Fruit fly (Drosophila melanogaster) whole organism, wandering third instar larva: ENCODE results near the gene CG7655.

Source experiments
- Abd-B ChIP-seq: fragments of >200 bp; optimal IDR thresholded peaks from 2 replicates; lab custom pipeline; 2017; ENCODE audit warnings: missing biosample characterization, missing genetic modification characterization
- CG32264 ChIP-seq: fragments of 200-800 bp; sonication (Bioruptor generic); optimal IDR thresholded peaks from 2 replicates; lab custom pipeline; 2016; ENCODE audit warnings: missing biosample characterization, missing genetic modification characterization
- CG9705 ChIP-seq: fragments of 200-800 bp; sonication (Bioruptor generic); optimal IDR thresholded peaks from 2 replicates; lab custom pipeline; 2018; ENCODE audit warnings: missing biosample characterization, mild to moderate bottlenecking, missing genetic modification characterization
- CrebA ChIP-seq: fragments of 200-800 bp; sonication (Bioruptor generic); optimal IDR thresholded peaks from 2 replicates; lab custom pipeline; 2016; ENCODE audit warnings: missing biosample characterization, mild to moderate bottlenecking, missing genetic modification characterization, borderline replicate concordance
- Dfd ChIP-seq: fragments of >200 bp; optimal IDR thresholded peaks from 2 replicates; lab custom pipeline; 2017; ENCODE audit warnings: missing biosample characterization, missing genetic modification characterization
- Dif ChIP-seq: fragments of 200-275, 200-300 bp; sonication (Bioruptor generic); optimal IDR thresholded peaks from 2 replicates; lab custom pipeline; 2018; ENCODE audit warnings: missing biosample characterization, missing genetic modification characterization; ENCODE audit not compliant: partially characterized antibody
- GATAd ChIP-seq: sonication (Bioruptor generic); optimal IDR thresholded peaks from 2 replicates; lab custom pipeline; 2016; ENCODE audit warnings: missing biosample characterization, missing genetic modification characterization
- HLH106 ChIP-seq: fragments of 200-800 bp; optimal IDR thresholded peaks from 3 replicates; lab custom pipeline; 2019; ENCODE audit warnings: missing biosample characterization, mild to moderate bottlenecking, missing genetic modification characterization, moderate library complexity
- Hnf4 ChIP-seq: fragments of 200-800 bp; sonication (Bioruptor generic); optimal IDR thresholded peaks from 2 replicates; lab custom pipeline; 2016; ENCODE audit warnings: missing biosample characterization, mild to moderate bottlenecking, missing genetic modification characterization
- Hr78 ChIP-seq: fragments of >200 bp; optimal IDR thresholded peaks from 2 replicates; lab custom pipeline; 2017; ENCODE audit warnings: missing biosample characterization, missing genetic modification characterization
- Hr83 ChIP-seq: fragments of 200-300 bp; sonication (Bioruptor generic); optimal IDR thresholded peaks from 2 replicates; lab custom pipeline; 2016; ENCODE audit warnings: missing biosample characterization, mild to moderate bottlenecking, missing genetic modification characterization, moderate library complexity; ENCODE audit not compliant: poor library complexity, severe bottlenecking
- Mio ChIP-seq: sonication (Bioruptor generic); optimal IDR thresholded peaks from 2 replicates; lab custom pipeline; 2016; ENCODE audit warnings: missing biosample characterization, missing genetic modification characterization
- Myc ChIP-seq: fragments of >200 bp; optimal IDR thresholded peaks from 2 replicates; lab custom pipeline; 2017
- N ChIP-seq: fragments of >200 bp; optimal IDR thresholded peaks from 2 replicates; lab custom pipeline; 2018; ENCODE audit warnings: missing biosample characterization, missing external identifiers, missing genetic modification characterization
- OdsH ChIP-seq: fragments of 200-800 bp; sonication (Bioruptor generic); optimal IDR thresholded peaks from 2 replicates; lab custom pipeline; 2016; ENCODE audit warnings: missing biosample characterization, mild to moderate bottlenecking, missing genetic modification characterization
- Rel ChIP-seq, 2 experiments: fragments of 200-800 bp; sonication (Bioruptor generic) in 1 of 2; optimal IDR thresholded peaks; 2 replicates in 1 of 2; 3 replicates in 1 of 2; lab custom pipeline; 2016 to 2019; ENCODE audit warnings: mild to moderate bottlenecking in 2 of 2, missing biosample characterization in 2 of 2, missing genetic modification characterization in 2 of 2, moderate library complexity in 1 of 2
- Sp1 ChIP-seq: fragments of 200-800 bp; sonication (Bioruptor generic); optimal IDR thresholded peaks from 3 replicates; lab custom pipeline; 2019; ENCODE audit warnings: missing biosample characterization, mild to moderate bottlenecking, missing genetic modification characterization, moderate library complexity
- br ChIP-seq: fragments of 200-800 bp; sonication (Bioruptor generic); optimal IDR thresholded peaks from 2 replicates; lab custom pipeline; 2016; ENCODE audit warnings: missing biosample characterization, missing genetic modification characterization
- brk ChIP-seq: fragments of 200-800 bp; sonication (Bioruptor generic); optimal IDR thresholded peaks from 2 replicates; lab custom pipeline; 2016; ENCODE audit warnings: missing biosample characterization, mild to moderate bottlenecking, missing genetic modification characterization
- dl ChIP-seq, 2 experiments: fragments of 175-275, 200-275 bp in 1 of 2; fragments of 200-275 bp in 1 of 2; sonication (Bioruptor generic); optimal IDR thresholded peaks; lab custom pipeline; 2018; ENCODE audit warnings: mild to moderate bottlenecking in 2 of 2, missing biosample characterization in 2 of 2, missing genetic modification characterization in 2 of 2, moderate library complexity in 2 of 2; ENCODE audit not compliant: partially characterized antibody in 2 of 2, insufficient read depth in 1 of 2
- dmrt93B ChIP-seq: fragments of 200-800 bp; sonication (Bioruptor generic); optimal IDR thresholded peaks from 2 replicates; lab custom pipeline; 2018; ENCODE audit warnings: missing biosample characterization, mild to moderate bottlenecking, missing genetic modification characterization
- dsf ChIP-seq: sonication (Bioruptor generic); optimal IDR thresholded peaks from 2 replicates; lab custom pipeline; 2016; ENCODE audit warnings: missing biosample characterization, missing genetic modification characterization, borderline replicate concordance
- ey ChIP-seq: fragments of 200-800 bp; sonication (Bioruptor generic); optimal IDR thresholded peaks from 2 replicates; lab custom pipeline; 2016; ENCODE audit warnings: missing biosample characterization, missing genetic modification characterization
- foxo ChIP-seq, 2 experiments: fragments of 200-800 bp; sonication (Bioruptor generic); optimal IDR thresholded peaks; 2 replicates in 1 of 2; 3 replicates in 1 of 2; lab custom pipeline; 2016 to 2017; ENCODE audit warnings: missing biosample characterization in 2 of 2, missing genetic modification characterization in 2 of 2
- fru ChIP-seq: fragments of 200-800 bp; sonication (Bioruptor generic); optimal IDR thresholded peaks from 3 replicates; lab custom pipeline; 2016; ENCODE audit warnings: missing biosample characterization, mild to moderate bottlenecking, missing genetic modification characterization
- h ChIP-seq: fragments of 200-800 bp; sonication (Bioruptor generic); optimal IDR thresholded peaks from 3 replicates; lab custom pipeline; 2016; ENCODE audit warnings: missing biosample characterization, mild to moderate bottlenecking, missing genetic modification characterization
- lola ChIP-seq: fragments of >200 bp; optimal IDR thresholded peaks from 2 replicates; lab custom pipeline; 2017; ENCODE audit warnings: missing biosample characterization, missing genetic modification characterization
- pan ChIP-seq: fragments of >200 bp; optimal IDR thresholded peaks from 2 replicates; lab custom pipeline; 2017
- psq ChIP-seq: fragments of 200-800 bp; sonication (Bioruptor generic); optimal IDR thresholded peaks from 3 replicates; lab custom pipeline; 2017; ENCODE audit warnings: missing biosample characterization, mild to moderate bottlenecking, missing genetic modification characterization, moderate library complexity
- rgr ChIP-seq: fragments of 200-800 bp; sonication (Bioruptor generic); optimal IDR thresholded peaks from 3 replicates; lab custom pipeline; 2016; ENCODE audit warnings: missing biosample characterization, mild to moderate bottlenecking, missing genetic modification characterization
- sage ChIP-seq: fragments of 200-800 bp; sonication (Bioruptor generic); optimal IDR thresholded peaks from 2 replicates; lab custom pipeline; 2016; ENCODE audit warnings: missing biosample characterization, mild to moderate bottlenecking, missing genetic modification characterization
- sv ChIP-seq: fragments of 200-800 bp; sonication (Bioruptor generic); optimal IDR thresholded peaks from 3 replicates; lab custom pipeline; 2016; ENCODE audit warnings: missing biosample characterization, missing genetic modification characterization
- tai ChIP-seq: sonication (Bioruptor generic); optimal IDR thresholded peaks from 2 replicates; lab custom pipeline; 2016; ENCODE audit warnings: missing biosample characterization, missing genetic modification characterization
- usp ChIP-seq: fragments of >200 bp; optimal IDR thresholded peaks from 2 replicates; lab custom pipeline; 2017; ENCODE audit warnings: missing biosample characterization, missing genetic modification characterization
- woc ChIP-seq: sonication (Bioruptor generic); optimal IDR thresholded peaks from 2 replicates; lab custom pipeline; 2016; ENCODE audit warnings: missing biosample characterization, mild to moderate bottlenecking, missing genetic modification characterization

Gene CG7655

dm6 chr3R:17706971-17707406 lies 24.5 kb downstream of the CG7655 start:
- TF ChIP-seq tai (GFP tag; lab: Kevin White, UChicago) (no peak), sage (GFP tag; lab: Kevin White, UChicago) (no peak)

- TF ChIP-seq lola (GFP tag; lab: Kevin White, UChicago) (no peak), Abd-B (no peak), GATAd (GFP tag; lab: Kevin White, UChicago) (no peak), pan (lab: Kevin White, UChicago) (no peak), h (no peak), Mio (GFP tag; lab: Kevin White, UChicago) (no peak), Hr83 (no peak), OdsH (no peak), Dfd (GFP tag; lab: Kevin White, UChicago) (peak; percentile 31)
Observed at dm6 chr3R:17707799-17708198, 25.3 kb downstream of the CG7655 start.

- TF ChIP-seq pan (lab: Kevin White, UChicago) = no peak
- peak; percentile 40 for TF ChIP-seq ey (GFP tag; lab: Kevin White, UChicago)
- no peak for TF ChIP-seq Rel (GFP tag; optimal IDR thresholded peaks at IDR 0.05; lab: Kevin White, UChicago)
- no peak for TF ChIP-seq Rel (tag; optimal IDR thresholded peaks at IDR 0.05; lab: Kevin White, UChicago)
- TF ChIP-seq foxo (GFP tag; optimal IDR thresholded peaks at IDR 0.05; lab: Kevin White, UChicago) = peak in 1 of 2 experiments; percentile 40
- peak; percentile 20 for TF ChIP-seq fru
- no peak for TF ChIP-seq HLH106
- TF ChIP-seq woc = peak; percentile 21
- TF ChIP-seq OdsH = peak; percentile 1
- TF ChIP-seq h = peak; percentile 17
- TF ChIP-seq sage (GFP tag; lab: Kevin White, UChicago) = no peak
- peak; percentile 27 for TF ChIP-seq psq (GFP tag; lab: Kevin White, UChicago)
- TF ChIP-seq br (GFP tag; lab: Kevin White, UChicago) = peak; percentile 2
- TF ChIP-seq rgr (GFP tag; lab: Kevin White, UChicago) = peak; percentile 7
Observed at dm6 chr3R:17708778-17709476, 26.5 kb downstream of the CG7655 start.

- no peak for TF ChIP-seq N (GFP tag; lab: Kevin White, UChicago)
- TF ChIP-seq usp (GFP tag; lab: Kevin White, UChicago) = no peak
- TF ChIP-seq tai (GFP tag; lab: Kevin White, UChicago) = no peak
- TF ChIP-seq h = no peak
Observed at dm6 chr3R:17709623-17710145, 27.2 kb downstream of the CG7655 start.

- peak; percentile 64 for TF ChIP-seq Myc (lab: Kevin White, UChicago)
- peak; percentile 28 for TF ChIP-seq woc
- no peak for TF ChIP-seq lola (GFP tag; lab: Kevin White, UChicago)
- peak in 1 of 2 experiments; percentile 3 for TF ChIP-seq foxo (GFP tag; optimal IDR thresholded peaks at IDR 0.05; lab: Kevin White, UChicago)
Observed at dm6 chr3R:17710418-17710817, 27.9 kb downstream of the CG7655 start.

dm6 chr3R:17710900-17711645 lies 28.6 kb downstream of the CG7655 start:
- no peak for TF ChIP-seq tai (GFP tag; lab: Kevin White, UChicago)
- peak; percentile 27 for TF ChIP-seq Hnf4 (GFP tag; lab: Kevin White, UChicago)
- TF ChIP-seq woc = no peak
- TF ChIP-seq Myc (lab: Kevin White, UChicago) = no peak
- TF ChIP-seq CG32264 (GFP tag; lab: Kevin White, UChicago) = no peak
- TF ChIP-seq sage (GFP tag; lab: Kevin White, UChicago) = no peak
- no peak for TF ChIP-seq foxo (GFP tag; optimal IDR thresholded peaks at IDR 0.05; lab: Kevin White, UChicago)
- no peak for TF ChIP-seq GATAd (GFP tag; lab: Kevin White, UChicago)
- TF ChIP-seq fru = peak; percentile 4
- no peak for TF ChIP-seq Sp1 (GFP tag; lab: Kevin White, UChicago)
- no peak for TF ChIP-seq Abd-B
- no peak for TF ChIP-seq CG9705 (GFP tag; lab: Kevin White, UChicago)
- peak; percentile 6 for TF ChIP-seq brk (GFP tag; lab: Kevin White, UChicago)
- no peak for TF ChIP-seq dsf (GFP tag; lab: Kevin White, UChicago)
- peak; percentile 12 to 17 for TF ChIP-seq dl (GFP tag; optimal IDR thresholded peaks at IDR 0.05; lab: Kevin White, UChicago; ENCODE audit: insufficient read depth in 1 of 2, partially characterized antibody in 2 of 2)
- peak; percentile 22 for TF ChIP-seq N (GFP tag; lab: Kevin White, UChicago)
- TF ChIP-seq Dif (GFP tag; lab: Kevin White, UChicago) = peak; percentile 5
- TF ChIP-seq br (GFP tag; lab: Kevin White, UChicago) = no peak
- TF ChIP-seq Hr83 = no peak
- peak; percentile 73 for TF ChIP-seq psq (GFP tag; lab: Kevin White, UChicago)
- TF ChIP-seq dmrt93B (GFP tag; lab: Kevin White, UChicago) = no peak
- no peak for TF ChIP-seq sv (GFP tag; lab: Kevin White, UChicago)
- TF ChIP-seq CrebA = no peak
- no peak for TF ChIP-seq Hr78 (GFP tag; lab: Kevin White, UChicago)
- no peak for TF ChIP-seq pan (lab: Kevin White, UChicago)
- no peak for TF ChIP-seq h
